Worm (Caenorhabditis elegans) whole organism, young adult: Measurements from ENCODE around the gene F23G4.1.

Experiments
- F33H1.4 ChIP-seq: fragments of 200-800 bp; sonication (Bioruptor generic); IDR thresholded peaks from 2 replicates; pipeline ENCODE4 v1.3.6; 2022; ENCODE audit warnings: missing genetic modification reagents, missing genetic modification characterization, missing compliant biosample characterization
- F52B5.7 ChIP-seq: sonication (generic microtip); optimal IDR thresholded peaks from 2 replicates; lab custom pipeline; 2016; ENCODE audit warnings: mild to moderate bottlenecking, missing genetic modification characterization, missing compliant biosample characterization
- ekl-4 ChIP-seq: fragments of 200-800 bp; sonication (Bioruptor generic); IDR thresholded peaks from 2 replicates; pipeline ENCODE4 v1.3.6; 2022; ENCODE audit warnings: missing genetic modification reagents, missing genetic modification characterization, missing compliant biosample characterization
- hmg-1.2 ChIP-seq: fragments of 200-800 bp; sonication (Bioruptor generic); IDR thresholded peaks from 2 replicates; pipeline ENCODE4 v1.3.6; 2022; ENCODE audit warnings: missing genetic modification reagents, missing genetic modification characterization, missing compliant biosample characterization
- lin-54 ChIP-seq: fragments of 200-800 bp; sonication (Bioruptor generic); optimal IDR thresholded peaks from 2 replicates; lab custom pipeline; 2018; ENCODE audit warnings: mild to moderate bottlenecking, missing genetic modification characterization, missing compliant biosample characterization
- nfya-1 ChIP-seq: sonication (generic microtip); optimal IDR thresholded peaks from 2 replicates; lab custom pipeline; 2017; ENCODE audit warnings: antibody characterized with exemption, missing compliant biosample characterization, missing genetic modification characterization, borderline replicate concordance; ENCODE audit not compliant: insufficient read depth
- nhr-179 ChIP-seq: sonication (generic microtip); optimal IDR thresholded peaks from 2 replicates; lab custom pipeline; 2016; ENCODE audit warnings: mild to moderate bottlenecking, missing genetic modification characterization, missing compliant biosample characterization
- pha-4 ChIP-seq: fragments of 150-350 bp; sonication (generic microtip); optimal IDR thresholded peaks from 2 replicates; lab custom pipeline; 2014; ENCODE audit warnings: missing biosample characterization, missing genetic modification reagents, missing genetic modification characterization
- snpc-4 ChIP-seq, 5 experiments: fragments of 150-350 bp in 1 of 5; sonication (generic microtip) in 4 of 5; optimal IDR thresholded peaks; 2 replicates each; lab custom pipeline; 2014 to 2018; ENCODE audit warnings: missing genetic modification characterization in 5 of 5, missing biosample characterization in 3 of 5, antibody characterized with exemption in 2 of 5, mild to moderate bottlenecking in 2 of 5, missing compliant biosample characterization in 2 of 5, missing genotype in 2 of 5, moderate library complexity in 2 of 5, missing genetic modification reagents in 1 of 5
- tlf-1 ChIP-seq: fragments of 200-800 bp; sonication (Bioruptor generic); optimal IDR thresholded peaks from 2 replicates; lab custom pipeline; 2018; ENCODE audit warnings: mild to moderate bottlenecking, missing genetic modification characterization, missing compliant biosample characterization

- TF ChIP-seq tlf-1 (GFP tag; lab: Kevin White, UChicago) = no peak
- no peak for TF ChIP-seq ekl-4
- no peak for TF ChIP-seq nfya-1 (tag; lab: Kevin White, UChicago)
- TF ChIP-seq snpc-4 (GFP tag; optimal IDR thresholded peaks at IDR 0.05; lab: Kevin White, UChicago) = no peak
- no peak for TF ChIP-seq snpc-4 (tag; optimal IDR thresholded peaks at IDR 0.05; lab: Kevin White, UChicago)
- no peak for TF ChIP-seq F52B5.7 (tag; lab: Kevin White, UChicago)
- TF ChIP-seq F33H1.4 (GFP tag; lab: Robert Waterston, UW) = no peak
- TF ChIP-seq pha-4 = no peak
- TF ChIP-seq hmg-1.2 (GFP tag; lab: Robert Waterston, UW) = no peak
- TF ChIP-seq lin-54 (GFP tag; lab: Kevin White, UChicago) = no peak
- TF ChIP-seq nhr-179 (tag; lab: Kevin White, UChicago) = no peak
Observed at ce11 chrX:6575992-6576391, 27.0 kb downstream of the F23G4.1 start.
